Worm (Caenorhabditis elegans) whole organism, L4 larva: Measurements from ENCODE around the gene gck-4.

ENCODE experiments used
- D1046.2 ChIP-seq: fragments of 200-800 bp; sonication (Bioruptor generic); IDR thresholded peaks from 2 replicates; pipeline ENCODE4 v1.3.6; 2022; ENCODE audit warnings: missing genetic modification characterization, missing compliant biosample characterization
- F26F4.8 ChIP-seq: fragments of 200-800 bp; sonication (Bioruptor generic); conservative IDR thresholded peaks from 2 replicates; pipeline ENCODE4 v1.3.6; 2022; ENCODE audit warnings: missing genetic modification characterization, missing compliant biosample characterization
- F37D6.2 ChIP-seq: sonication (generic microtip); optimal IDR thresholded peaks from 2 replicates; lab custom pipeline; 2016; ENCODE audit warnings: mild to moderate bottlenecking, missing genetic modification characterization, missing compliant biosample characterization
- F44E2.7 ChIP-seq: fragments of 200-800 bp; sonication (Bioruptor generic); IDR thresholded peaks from 2 replicates; pipeline ENCODE4 v2.1.2; 2022; ENCODE audit warnings: missing genetic modification characterization, missing compliant biosample characterization
- T20F7.1 ChIP-seq: fragments of 200-800 bp; sonication (Bioruptor generic); optimal IDR thresholded peaks from 2 replicates; lab custom pipeline; 2018; ENCODE audit warnings: mild to moderate bottlenecking, missing genetic modification characterization, missing compliant biosample characterization
- ZK546.5 ChIP-seq, 2 experiments: sonication (generic microtip); optimal IDR thresholded peaks; 2 replicates each; lab custom pipeline; 2017; ENCODE audit warnings: missing biosample characterization in 2 of 2, missing genetic modification characterization in 2 of 2
- aha-1 ChIP-seq: fragments of 150-350 bp; peaks from one replicate; lab custom pipeline; 2014; ENCODE audit warnings: missing biosample characterization, missing genetic modification characterization
- aly-2 ChIP-seq: sonication (generic microtip); optimal IDR thresholded peaks from 2 replicates; lab custom pipeline; 2018; ENCODE audit warnings: missing biosample characterization, missing genetic modification characterization
- arid-1 ChIP-seq: fragments of 200-800 bp; sonication (Bioruptor generic); conservative IDR thresholded peaks from 2 replicates; pipeline ENCODE4 v1.3.6; 2022; ENCODE audit warnings: missing genetic modification reagents, missing genetic modification characterization, missing compliant biosample characterization
- ceh-28 ChIP-seq: fragments of 150-350 bp; optimal IDR thresholded peaks from 2 replicates; lab custom pipeline; 2014; ENCODE audit warnings: missing biosample characterization, missing genetic modification reagents, missing genetic modification characterization
- ceh-32 ChIP-seq: sonication (generic microtip); optimal IDR thresholded peaks from 2 replicates; lab custom pipeline; 2016; ENCODE audit warnings: mild to moderate bottlenecking, missing genetic modification characterization, missing compliant biosample characterization; ENCODE audit not compliant: poor library complexity
- ceh-44 ChIP-seq: fragments of 200-800 bp; sonication (Bioruptor generic); IDR thresholded peaks from 2 replicates; pipeline ENCODE4 v1.3.6; 2022; ENCODE audit warnings: missing genetic modification reagents, missing genetic modification characterization, missing compliant biosample characterization
- ceh-62 ChIP-seq: sonication (generic microtip); optimal IDR thresholded peaks from 2 replicates; lab custom pipeline; 2017; ENCODE audit warnings: missing biosample characterization, missing genetic modification characterization
- ces-1 ChIP-seq: fragments of 150-350 bp; sonication (generic microtip); optimal IDR thresholded peaks from 4 replicates; lab custom pipeline; 2014; ENCODE audit warnings: missing biosample characterization, missing genetic modification reagents, missing genetic modification characterization
- cey-2 ChIP-seq: sonication (generic microtip); optimal IDR thresholded peaks from 3 replicates; lab custom pipeline; 2017; ENCODE audit warnings: missing genetic modification characterization, mild to moderate bottlenecking, missing compliant biosample characterization, antibody characterized with exemption, borderline replicate concordance; ENCODE audit not compliant: insufficient read depth
- ctbp-1 ChIP-seq: fragments of 200-800 bp; sonication (Bioruptor generic); IDR thresholded peaks from 2 replicates; pipeline ENCODE4 v1.3.6; 2022; ENCODE audit warnings: missing genetic modification reagents, missing genetic modification characterization, missing compliant biosample characterization
- daf-16 ChIP-seq, 3 experiments: sonication (generic microtip); optimal IDR thresholded peaks; 2 replicates each; lab custom pipeline; 2016 to 2017; ENCODE audit warnings: missing genetic modification characterization in 3 of 3, missing genetic modification reagents in 3 of 3, mild to moderate bottlenecking in 2 of 3, missing compliant biosample characterization in 2 of 3, missing biosample characterization in 1 of 3, moderate library complexity in 1 of 3
- dpl-1 ChIP-seq: fragments of 150-350 bp; optimal IDR thresholded peaks from 2 replicates; lab custom pipeline; 2014; ENCODE audit warnings: missing biosample characterization, missing genetic modification reagents, missing genetic modification characterization
- duxl-1 ChIP-seq: sonication (generic microtip); optimal IDR thresholded peaks from 2 replicates; lab custom pipeline; 2016; ENCODE audit warnings: mild to moderate bottlenecking, missing genetic modification characterization, moderate library complexity, missing compliant biosample characterization; ENCODE audit not compliant: poor library complexity
- dve-1 ChIP-seq: sonication (generic microtip); optimal IDR thresholded peaks from 2 replicates; lab custom pipeline; 2017; ENCODE audit warnings: antibody characterized with exemption, mild to moderate bottlenecking, missing genetic modification characterization, missing compliant biosample characterization; ENCODE audit not compliant: insufficient read depth
- egl-27 ChIP-seq: sonication (generic microtip); optimal IDR thresholded peaks from 3 replicates; lab custom pipeline; 2017; ENCODE audit warnings: missing biosample characterization, missing genetic modification reagents, missing genetic modification characterization
- fos-1 ChIP-seq: fragments of 150-350 bp; optimal IDR thresholded peaks from 2 replicates; lab custom pipeline; 2014; ENCODE audit warnings: missing biosample characterization, missing genetic modification characterization
- hlh-11 ChIP-seq: fragments of 200-800 bp; sonication (Bioruptor generic); optimal IDR thresholded peaks from 2 replicates; lab custom pipeline; 2018; ENCODE audit warnings: mild to moderate bottlenecking, missing genetic modification characterization, missing compliant biosample characterization
- hlh-30 ChIP-seq: sonication (generic microtip); optimal IDR thresholded peaks from 2 replicates; lab custom pipeline; 2017; ENCODE audit warnings: antibody characterized with exemption, mild to moderate bottlenecking, missing genetic modification characterization, missing compliant biosample characterization; ENCODE audit not compliant: insufficient read depth
- hmg-1.1 ChIP-seq: fragments of 200-800 bp; sonication (Bioruptor generic); IDR thresholded peaks from 2 replicates; pipeline ENCODE4 v1.3.6; 2022; ENCODE audit warnings: missing genetic modification reagents, missing genetic modification characterization, missing compliant biosample characterization
- lim-7 ChIP-seq: fragments of 200-800 bp; sonication (Bioruptor generic); IDR thresholded peaks from 2 replicates; pipeline ENCODE4 v1.3.6; 2022; ENCODE audit warnings: missing genetic modification characterization, missing compliant biosample characterization
- lin-1 ChIP-seq: fragments of 200-800 bp; sonication (Bioruptor generic); IDR thresholded peaks from 2 replicates; pipeline ENCODE4 v1.3.6; 2022; ENCODE audit warnings: missing genetic modification reagents, missing genetic modification characterization, missing compliant biosample characterization
- lin-38 ChIP-seq: fragments of 200-800 bp; sonication (Bioruptor generic); IDR thresholded peaks from 2 replicates; pipeline ENCODE4 v1.3.6; 2022; ENCODE audit warnings: missing genetic modification reagents, missing genetic modification characterization, missing compliant biosample characterization
- mdt-29 ChIP-seq: fragments of 200-800 bp; sonication (Bioruptor generic); IDR thresholded peaks from 2 replicates; pipeline ENCODE4 v1.3.6; 2022; ENCODE audit warnings: missing genetic modification reagents, missing genetic modification characterization, missing compliant biosample characterization
- nhr-10 ChIP-seq: fragments of 150-350 bp; optimal IDR thresholded peaks from 2 replicates; lab custom pipeline; 2014; ENCODE audit warnings: missing biosample characterization, missing genetic modification characterization
- nhr-102 ChIP-seq: sonication (generic microtip); optimal IDR thresholded peaks from 2 replicates; lab custom pipeline; 2016; ENCODE audit warnings: mild to moderate bottlenecking, missing genetic modification characterization, moderate library complexity, missing compliant biosample characterization
- nhr-11 ChIP-seq: fragments of 150-350 bp; optimal IDR thresholded peaks from 2 replicates; lab custom pipeline; 2014; ENCODE audit warnings: missing biosample characterization, missing genetic modification characterization
- nhr-111 ChIP-seq: fragments of 200-800 bp; sonication (Bioruptor generic); optimal IDR thresholded peaks from 2 replicates; lab custom pipeline; 2018; ENCODE audit warnings: mild to moderate bottlenecking, missing genetic modification characterization, missing compliant biosample characterization
- nhr-6 ChIP-seq: fragments of 150-350 bp; optimal IDR thresholded peaks from 2 replicates; lab custom pipeline; 2014; ENCODE audit warnings: missing biosample characterization, missing genetic modification characterization
- sdz-12 ChIP-seq: fragments of 200-800 bp; sonication (Bioruptor generic); optimal IDR thresholded peaks from 2 replicates; lab custom pipeline; 2018; ENCODE audit warnings: mild to moderate bottlenecking, missing genetic modification characterization, missing compliant biosample characterization
- set-16 ChIP-seq: fragments of 200-800 bp; sonication (Bioruptor generic); IDR thresholded peaks from 2 replicates; pipeline ENCODE4 v1.3.6; 2022; ENCODE audit warnings: missing genetic modification reagents, missing genetic modification characterization, missing compliant biosample characterization
- skn-1 ChIP-seq: fragments of 150-350 bp; optimal IDR thresholded peaks from 2 replicates; lab custom pipeline; 2014; ENCODE audit warnings: missing biosample characterization, missing genetic modification characterization
- spr-1 ChIP-seq: sonication (generic microtip); optimal IDR thresholded peaks from 2 replicates; lab custom pipeline; 2016; ENCODE audit warnings: mild to moderate bottlenecking, missing genetic modification characterization, missing compliant biosample characterization
- tag-97 ChIP-seq: fragments of 200-800 bp; sonication (Bioruptor generic); IDR thresholded peaks from 2 replicates; pipeline ENCODE4 v1.3.6; 2022; ENCODE audit warnings: missing genetic modification characterization, missing compliant biosample characterization
- unc-130 ChIP-seq: sonication (generic microtip); optimal IDR thresholded peaks from 2 replicates; lab custom pipeline; 2016; ENCODE audit warnings: missing genetic modification reagents, missing genetic modification characterization, missing compliant biosample characterization
- unc-39 ChIP-seq: sonication (generic microtip); optimal IDR thresholded peaks from 2 replicates; lab custom pipeline; 2017; ENCODE audit warnings: missing biosample characterization, missing genetic modification characterization
- unc-62 ChIP-seq, 3 experiments: fragments of 150-350 bp in 1 of 3; sonication (generic microtip); optimal IDR thresholded peaks in 2 of 3; peaks in 1 of 3; 1 replicate in 1 of 3; 2 replicates in 2 of 3; lab custom pipeline; 2014 to 2017; ENCODE audit warnings: missing biosample characterization in 3 of 3, missing genetic modification characterization in 3 of 3, missing genetic modification reagents in 3 of 3, missing genotype in 1 of 3
- vab-7 ChIP-seq: fragments of 200-800 bp; sonication (Bioruptor generic); IDR thresholded peaks from 2 replicates; pipeline ENCODE4 v1.3.6; 2022; ENCODE audit warnings: missing genetic modification reagents, missing genetic modification characterization, missing compliant biosample characterization
- zag-1 ChIP-seq: fragments of 150-350 bp; optimal IDR thresholded peaks from 2 replicates; lab custom pipeline; 2014; ENCODE audit warnings: missing biosample characterization, missing genetic modification characterization
- zfp-2 ChIP-seq: sonication (generic microtip); optimal IDR thresholded peaks from 2 replicates; lab custom pipeline; 2016; ENCODE audit warnings: mild to moderate bottlenecking, missing genetic modification characterization, missing compliant biosample characterization
- zfp-3 ChIP-seq: fragments of 200-800 bp; sonication (Bioruptor generic); conservative IDR thresholded peaks from 2 replicates; pipeline ENCODE4 v1.3.6; 2022; ENCODE audit warnings: missing genetic modification reagents, missing genetic modification characterization, missing compliant biosample characterization

The gck-4 gene

DNA sequence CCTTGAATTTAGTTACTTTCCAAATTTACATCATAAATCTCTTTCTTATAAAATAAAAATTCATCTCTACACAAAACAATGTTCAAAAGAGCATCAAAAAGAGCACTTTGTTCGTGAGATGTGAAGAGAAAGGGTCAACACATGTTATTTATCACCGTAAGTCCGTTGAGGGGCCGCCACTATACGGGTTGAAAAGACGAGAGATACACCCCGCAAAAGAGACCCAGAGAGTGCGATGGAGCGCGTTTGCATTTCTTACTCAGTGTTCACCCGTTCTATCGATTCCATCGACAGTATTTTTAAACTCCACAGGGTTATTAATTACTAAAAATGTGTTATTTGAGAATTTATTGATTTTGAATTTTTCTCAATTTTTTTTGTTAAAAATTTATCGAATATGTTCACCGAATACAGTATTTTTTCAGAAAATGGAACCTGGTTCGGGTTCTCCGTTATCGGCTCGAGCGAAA lies 49.9 kb downstream of the gck-4 start, which contains the start of gene pix-1 (continued):
- peak; percentile 96 for TF ChIP-seq lin-38 (GFP tag; lab: Robert Waterston, UW)
- TF ChIP-seq ceh-32 (tag; lab: Kevin White, UChicago): no peak
- TF ChIP-seq nhr-10 (tag; lab: Kevin White, UChicago): no peak
- TF ChIP-seq hlh-11 (tag; lab: Kevin White, UChicago): peak; percentile 81
- no peak for TF ChIP-seq zag-1
- TF ChIP-seq lin-1 (GFP tag; lab: Robert Waterston, UW): no peak
- TF ChIP-seq aha-1 (tag; lab: Kevin White, UChicago): peak; percentile 95
- TF ChIP-seq nhr-111: no peak
- TF ChIP-seq dpl-1 (GFP tag; lab: Kevin White, UChicago): peak; percentile 31
- no peak for TF ChIP-seq F37D6.2 (tag; lab: Kevin White, UChicago)
- TF ChIP-seq hlh-30 (tag; lab: Kevin White, UChicago): peak; percentile 53
- TF ChIP-seq F26F4.8 (GFP tag; lab: Robert Waterston, UW): no peak
- TF ChIP-seq ceh-44 (GFP tag; lab: Robert Waterston, UW): no peak
- TF ChIP-seq sdz-12 (GFP tag; lab: Kevin White, UChicago): no peak
- TF ChIP-seq nhr-11 (tag; lab: Kevin White, UChicago): peak; percentile 49
- no peak for TF ChIP-seq spr-1
- TF ChIP-seq cey-2 (tag; lab: Kevin White, UChicago): no peak

DNA sequence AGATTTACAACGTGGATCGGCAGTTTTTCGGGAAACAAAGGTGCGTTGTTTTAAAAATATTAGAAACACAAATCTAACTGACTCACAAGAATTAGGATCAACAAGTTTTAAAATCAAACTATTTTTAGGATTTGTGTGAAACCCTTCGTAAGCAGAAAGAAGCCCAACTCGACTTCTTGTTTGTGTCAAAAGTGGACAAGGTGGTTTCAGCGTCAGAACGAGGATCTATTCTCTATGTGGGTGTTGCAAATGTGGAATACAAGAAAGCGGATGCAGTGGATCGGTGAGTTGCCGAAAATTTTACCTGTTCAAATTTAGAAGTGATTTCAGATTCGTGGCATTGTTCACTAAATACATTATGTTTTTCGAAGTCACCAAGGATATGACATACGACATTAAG lies 52.0 kb downstream of the gck-4 start:
- TF ChIP-seq ceh-28 (tag; lab: Kevin White, UChicago): no peak
- no peak for TF ChIP-seq unc-62 (GFP tag; optimal IDR thresholded peaks at IDR 0.05 in 1 of 2; lab: Kevin White, UChicago)
- TF ChIP-seq unc-62 (tag; optimal IDR thresholded peaks at IDR 0.05; lab: Kevin White, UChicago): no peak
- TF ChIP-seq F37D6.2 (tag; lab: Kevin White, UChicago): no peak
- peak; percentile 90 for TF ChIP-seq aha-1 (tag; lab: Kevin White, UChicago)
- TF ChIP-seq set-16: no peak

- TF ChIP-seq unc-130 (GFP tag; lab: Kevin White, UChicago) (no peak), hmg-1.1 (GFP tag; lab: Robert Waterston, UW) (no peak), D1046.2 (GFP tag; lab: Robert Waterston, UW) (peak; percentile 15; the same call in 1 of the 2 replicates), vab-7 (peak; percentile 72), ZK546.5 (tag; optimal IDR thresholded peaks at IDR 0.05; lab: Kevin White, UChicago) (no peak), tag-97 (GFP tag; lab: Robert Waterston, UW) (no peak), ceh-62 (tag; lab: Kevin White, UChicago) (no peak), mdt-29 (GFP tag; lab: Robert Waterston, UW) (no peak), ceh-44 (GFP tag; lab: Robert Waterston, UW) (0 out of 2 replicates have a peak, but pooled peaks have one; percentile 20), spr-1 (no peak), ctbp-1 (no peak), zfp-3 (GFP tag; lab: Robert Waterston, UW) (no peak), F44E2.7 (GFP tag; lab: Robert Waterston, UW) (peak; percentile 57; the same call in 1 of the 2 replicates), aly-2 (no peak), fos-1 (no peak), nhr-102 (no peak), ceh-28 (tag; lab: Kevin White, UChicago) (no peak), duxl-1 (tag; lab: Kevin White, UChicago) (no peak), dpl-1 (GFP tag; lab: Kevin White, UChicago) (no peak), unc-39 (tag; lab: Kevin White, UChicago) (no peak), dve-1 (tag; lab: Kevin White, UChicago) (no peak), ces-1 (GFP tag; lab: Kevin White, UChicago) (no peak), daf-16 (GFP tag; optimal IDR thresholded peaks at IDR 0.05; lab: Kevin White, UChicago) (no peak), daf-16 (tag; optimal IDR thresholded peaks at IDR 0.05; lab: Kevin White, UChicago) (peak; percentile 33), skn-1 (tag; lab: Kevin White, UChicago) (no peak), egl-27 (tag; lab: Kevin White, UChicago) (no peak), lim-7 (no peak; the same call in none of the 2 replicates), arid-1 (GFP tag; lab: Robert Waterston, UW) (peak; percentile 67), nhr-6 (tag; lab: Kevin White, UChicago) (no peak), zfp-2 (tag; lab: Kevin White, UChicago) (no peak), F26F4.8 (GFP tag; lab: Robert Waterston, UW) (no peak), lin-38 (GFP tag; lab: Robert Waterston, UW) (peak; percentile 50), T20F7.1 (GFP tag; lab: Kevin White, UChicago) (no peak)
Measured at ce11 chrX:13729724-13730123, 52.7 kb downstream of the gck-4 start.
